Fruit fly (Drosophila melanogaster) whole organism, prepupa: ENCODE results near the gene PolD1.

Experiments used
- CG10669 ChIP-seq: fragments of 200-800 bp; sonication (Bioruptor generic); optimal IDR thresholded peaks from 3 replicates; lab custom pipeline; 2018; ENCODE audit warnings: missing biosample characterization, mild to moderate bottlenecking, missing genetic modification characterization, moderate library complexity
- CG11294 ChIP-seq: fragments of 200-800 bp; sonication (Bioruptor generic); IDR thresholded peaks from 2 replicates; pipeline ENCODE4 v1.3.6; 2022; ENCODE audit warnings: missing biosample characterization, missing genetic modification characterization
- CG11762 ChIP-seq: fragments of 200-800 bp; sonication (Bioruptor generic); optimal IDR thresholded peaks from 3 replicates; lab custom pipeline; 2016; ENCODE audit warnings: missing biosample characterization, missing genetic modification characterization; ENCODE audit not compliant: insufficient read depth
- CG11902 ChIP-seq: fragments of 200-800 bp; sonication (Bioruptor generic); optimal IDR thresholded peaks from 3 replicates; lab custom pipeline; 2016; ENCODE audit warnings: missing biosample characterization, missing genetic modification characterization
- CG15336 ChIP-seq: fragments of 200-800 bp; sonication (Bioruptor generic); IDR thresholded peaks from 2 replicates; pipeline ENCODE4 v1.3.6; 2022; ENCODE audit warnings: missing biosample characterization, missing genetic modification characterization
- CG1621 ChIP-seq: fragments of 200-800 bp; sonication (Bioruptor generic); optimal IDR thresholded peaks from 3 replicates; lab custom pipeline; 2018; ENCODE audit warnings: missing biosample characterization, mild to moderate bottlenecking, missing genetic modification characterization
- CG31627 ChIP-seq: fragments of 200-800 bp; sonication (Bioruptor generic); optimal IDR thresholded peaks from 3 replicates; lab custom pipeline; 2016; ENCODE audit warnings: missing biosample characterization, missing genetic modification characterization
- CG32006 ChIP-seq: fragments of 200-800 bp; sonication (Bioruptor generic); optimal IDR thresholded peaks from 3 replicates; lab custom pipeline; 2017; ENCODE audit warnings: missing biosample characterization, mild to moderate bottlenecking, missing genetic modification characterization
- CG34406 ChIP-seq: fragments of 200-800 bp; sonication (Bioruptor generic); optimal IDR thresholded peaks from 3 replicates; lab custom pipeline; 2016; ENCODE audit warnings: missing biosample characterization, missing genetic modification characterization
- CG4318 ChIP-seq: fragments of 200-800 bp; sonication (Bioruptor generic); optimal IDR thresholded peaks from 3 replicates; lab custom pipeline; 2017; ENCODE audit warnings: missing biosample characterization, mild to moderate bottlenecking, missing genetic modification characterization
- CG6163 ChIP-seq: fragments of 200-800 bp; sonication (Bioruptor generic); IDR thresholded peaks from 3 replicates; pipeline ENCODE4 v1.3.6; 2022; ENCODE audit warnings: missing biosample characterization, missing genetic modification characterization
- CG6276 ChIP-seq: fragments of 200-800 bp; sonication (Bioruptor generic); optimal IDR thresholded peaks from 2 replicates; lab custom pipeline; 2017; ENCODE audit warnings: missing biosample characterization, mild to moderate bottlenecking, missing genetic modification characterization
- CG6792 ChIP-seq: fragments of 200-800 bp; sonication (Bioruptor generic); optimal IDR thresholded peaks from 3 replicates; lab custom pipeline; 2016; ENCODE audit warnings: missing biosample characterization, missing genetic modification characterization
- CG6854 ChIP-seq: fragments of 200-800 bp; sonication (Bioruptor generic); optimal IDR thresholded peaks from 2 replicates; lab custom pipeline; 2017; ENCODE audit warnings: missing biosample characterization, mild to moderate bottlenecking, missing genetic modification characterization
- CG8119 ChIP-seq: fragments of 200-800 bp; sonication (Bioruptor generic); IDR thresholded peaks from 3 replicates; pipeline ENCODE4 v1.3.6; 2022; ENCODE audit warnings: missing biosample characterization, missing genetic modification characterization
- CG8632 ChIP-seq: fragments of 200-800 bp; sonication (Bioruptor generic); optimal IDR thresholded peaks from 3 replicates; lab custom pipeline; 2016; ENCODE audit warnings: missing biosample characterization, missing genetic modification characterization
- CG9139 ChIP-seq: fragments of 200-800 bp; sonication (Bioruptor generic); optimal IDR thresholded peaks from 3 replicates; lab custom pipeline; 2017; ENCODE audit warnings: missing biosample characterization, mild to moderate bottlenecking, missing genetic modification characterization
- Eip75B ChIP-seq: fragments of 200-800 bp; sonication (Bioruptor generic); optimal IDR thresholded peaks from 3 replicates; lab custom pipeline; 2016; ENCODE audit warnings: missing biosample characterization, missing genetic modification characterization
- Eip78C ChIP-seq: fragments of 200-800 bp; sonication (Bioruptor generic); peaks from one replicate; lab custom pipeline; 2016; ENCODE audit warnings: missing biosample characterization, missing genetic modification characterization
- Ets96B ChIP-seq: fragments of 200-800 bp; optimal IDR thresholded peaks from 2 replicates; lab custom pipeline; 2019; ENCODE audit warnings: missing biosample characterization, mild to moderate bottlenecking, missing genetic modification characterization, moderate library complexity
- Gug ChIP-seq: fragments of 200-800 bp; sonication (Bioruptor generic); IDR thresholded peaks from 2 replicates; pipeline ENCODE4 v1.3.6; 2022; ENCODE audit warnings: missing biosample characterization, missing genetic modification characterization
- Hr38 ChIP-seq: sonication (Bioruptor generic); optimal IDR thresholded peaks from 2 replicates; lab custom pipeline; 2016; ENCODE audit warnings: missing biosample characterization, missing genetic modification characterization
- Hr39 ChIP-seq: fragments of 200-800 bp; sonication (Bioruptor generic); optimal IDR thresholded peaks from 2 replicates; lab custom pipeline; 2016; ENCODE audit warnings: missing biosample characterization, missing genetic modification characterization
- Met ChIP-seq: fragments of 200-800 bp; sonication (Bioruptor generic); optimal IDR thresholded peaks from 3 replicates; lab custom pipeline; 2016; ENCODE audit warnings: missing biosample characterization, missing genetic modification characterization
- OdsH ChIP-seq: fragments of 200-800 bp; sonication (Bioruptor generic); optimal IDR thresholded peaks from 3 replicates; lab custom pipeline; 2016; ENCODE audit warnings: missing biosample characterization, missing genetic modification characterization
- Sox15 ChIP-seq: fragments of 200-800 bp; sonication (Bioruptor generic); optimal IDR thresholded peaks from 3 replicates; lab custom pipeline; 2016; ENCODE audit warnings: missing biosample characterization, missing genetic modification characterization
- achi ChIP-seq: fragments of 200-800 bp; sonication (Bioruptor generic); optimal IDR thresholded peaks from 3 replicates; lab custom pipeline; 2016; ENCODE audit warnings: missing biosample characterization, missing genetic modification characterization
- cyc ChIP-seq: fragments of 200-800 bp; sonication (Bioruptor generic); optimal IDR thresholded peaks from 3 replicates; lab custom pipeline; 2016; ENCODE audit warnings: missing biosample characterization, missing genetic modification characterization
- dac ChIP-seq: fragments of 200-800 bp; sonication (Bioruptor generic); optimal IDR thresholded peaks from 2 replicates; lab custom pipeline; 2017; ENCODE audit warnings: missing biosample characterization, mild to moderate bottlenecking, missing genetic modification characterization
- dsx ChIP-seq: fragments of 200-800 bp; optimal IDR thresholded peaks from 3 replicates; lab custom pipeline; 2019; ENCODE audit warnings: missing biosample characterization, mild to moderate bottlenecking, missing genetic modification characterization, moderate library complexity; ENCODE audit not compliant: poor library complexity, severe bottlenecking
- eg ChIP-seq: fragments of 200-800 bp; sonication (Bioruptor generic); IDR thresholded peaks from 3 replicates; pipeline ENCODE4 v1.3.6; 2022; ENCODE audit warnings: missing biosample characterization, missing genetic modification characterization
- esn ChIP-seq: fragments of 200-800 bp; sonication (Bioruptor generic); optimal IDR thresholded peaks from 2 replicates; lab custom pipeline; 2016; ENCODE audit warnings: missing biosample characterization, mild to moderate bottlenecking, missing genetic modification characterization, moderate library complexity
- fd59A ChIP-seq: fragments of 200-800 bp; sonication (Bioruptor generic); optimal IDR thresholded peaks from 2 replicates; lab custom pipeline; 2017; ENCODE audit warnings: missing biosample characterization, mild to moderate bottlenecking, missing genetic modification characterization, missing genetic modification reagents
- fkh ChIP-seq: fragments of 200-800 bp; sonication (Bioruptor generic); optimal IDR thresholded peaks from 3 replicates; lab custom pipeline; 2017; ENCODE audit warnings: missing biosample characterization, mild to moderate bottlenecking, missing genetic modification characterization, moderate library complexity
- net ChIP-seq: fragments of 200-800 bp; sonication (Bioruptor generic); optimal IDR thresholded peaks from 3 replicates; lab custom pipeline; 2016; ENCODE audit warnings: missing biosample characterization, missing genetic modification characterization
- pdm3 ChIP-seq: fragments of 200-800 bp; sonication (Bioruptor generic); optimal IDR thresholded peaks from 3 replicates; lab custom pipeline; 2016; ENCODE audit warnings: missing biosample characterization, missing genetic modification characterization
- spab ChIP-seq: fragments of 200-800 bp; sonication (Bioruptor generic); optimal IDR thresholded peaks from 2 replicates; lab custom pipeline; 2017; ENCODE audit warnings: missing biosample characterization, mild to moderate bottlenecking, missing genetic modification characterization, missing genetic modification reagents
- ss ChIP-seq, 2 experiments: fragments of 200-800 bp; sonication (Bioruptor generic); optimal IDR thresholded peaks; 2 replicates in 1 of 2; 3 replicates in 1 of 2; lab custom pipeline; 2017 to 2018; ENCODE audit warnings: mild to moderate bottlenecking in 2 of 2, missing biosample characterization in 2 of 2, missing genetic modification characterization in 2 of 2, moderate library complexity in 1 of 2
- svp ChIP-seq: fragments of 200-800 bp; sonication (Bioruptor generic); peaks from one replicate; lab custom pipeline; 2016; ENCODE audit warnings: missing biosample characterization, missing genetic modification characterization
- vri ChIP-seq: fragments of 200-800 bp; sonication (Bioruptor generic); optimal IDR thresholded peaks from 3 replicates; lab custom pipeline; 2016; ENCODE audit warnings: missing biosample characterization, mild to moderate bottlenecking, missing genetic modification characterization

Gene PolD1

dm6 chr3L:15956448-15957010 lies 31.1 kb downstream of the PolD1 start, which contains the start of gene elgi (continued):
- TF ChIP-seq Hr39 (GFP tag; lab: Kevin White, UChicago) (no peak), CG1621 (peak; percentile 16), CG31627 (GFP tag; lab: Kevin White, UChicago) (peak; percentile 73), CG8119 (GFP tag; lab: Robert Waterston, UW) (no peak), spab (GFP tag; lab: Kevin White, UChicago) (peak; percentile 5), OdsH (GFP tag; lab: Kevin White, UChicago) (no peak), fd59A (GFP tag; lab: Kevin White, UChicago) (no peak), CG32006 (GFP tag; lab: Kevin White, UChicago) (peak; percentile 46), CG15336 (GFP tag; lab: Robert Waterston, UW) (peak; percentile 41; the same call in 1 of the 2 replicates), esn (GFP tag; lab: Kevin White, UChicago) (peak; percentile 78), CG10669 (no peak), CG11762 (GFP tag; lab: Kevin White, UChicago) (peak; percentile 16), achi (GFP tag; lab: Kevin White, UChicago) (peak; percentile 42), pdm3 (GFP tag; lab: Kevin White, UChicago) (no peak), Sox15 (GFP tag; lab: Kevin White, UChicago) (peak; percentile 3), CG8632 (peak; percentile 37), fkh (GFP tag; lab: Kevin White, UChicago) (peak; percentile 66), CG6792 (GFP tag; lab: Kevin White, UChicago) (peak; percentile 39), Gug (no peak), ss (GFP tag; optimal IDR thresholded peaks at IDR 0.05; lab: Kevin White, UChicago) (peak in 1 of 2 experiments; percentile 56)

- no peak for TF ChIP-seq Ets96B (tag; lab: Kevin White, UChicago)
- TF ChIP-seq achi (GFP tag; lab: Kevin White, UChicago): peak; percentile 2
- no peak for TF ChIP-seq eg (GFP tag; lab: Robert Waterston, UW)
- TF ChIP-seq fd59A (GFP tag; lab: Kevin White, UChicago): no peak
- TF ChIP-seq CG34406 (GFP tag; lab: Kevin White, UChicago): no peak
- no peak for TF ChIP-seq CG11294 (GFP tag; lab: Robert Waterston, UW)
- no peak for TF ChIP-seq CG6163 (GFP tag; lab: Robert Waterston, UW)
- no peak for TF ChIP-seq Gug
- TF ChIP-seq Hr38: no peak
- no peak for TF ChIP-seq CG6854
- TF ChIP-seq esn (GFP tag; lab: Kevin White, UChicago): peak; percentile 7
- no peak for TF ChIP-seq CG6792 (GFP tag; lab: Kevin White, UChicago)
- no peak for TF ChIP-seq CG11902 (GFP tag; lab: Kevin White, UChicago)
- peak; percentile 23 for TF ChIP-seq fkh (GFP tag; lab: Kevin White, UChicago)
- no peak for TF ChIP-seq CG31627 (GFP tag; lab: Kevin White, UChicago)
- TF ChIP-seq Eip78C (GFP tag; lab: Kevin White, UChicago): peak; percentile 60
- no peak for TF ChIP-seq vri (GFP tag; lab: Kevin White, UChicago)
These were observed 32.7 kb downstream of the PolD1 start, which contains the start of the genes Pka-C3 and GXIVsPLA2 for dm6 chr3L:15954784-15955427. Gene Pka-C3, minus strand, starts transcription at chr3L:15954797. Gene GXIVsPLA2, plus strand, starts transcription at chr3L:15955096.

- TF ChIP-seq fkh (GFP tag; lab: Kevin White, UChicago) (peak; percentile 58), CG6792 (GFP tag; lab: Kevin White, UChicago) (no peak)
These were observed 33.7 kb downstream of the PolD1 start for dm6 chr3L:15953892-15954291.

- TF ChIP-seq Eip75B (GFP tag; lab: Kevin White, UChicago) (no peak), pdm3 (GFP tag; lab: Kevin White, UChicago) (no peak), dac (no peak), eg (GFP tag; lab: Robert Waterston, UW) (peak; percentile 46; the same call in 1 of the 3 replicates), CG8632 (no peak), CG31627 (GFP tag; lab: Kevin White, UChicago) (no peak), net (GFP tag; lab: Kevin White, UChicago) (peak; percentile 6), cyc (GFP tag; lab: Kevin White, UChicago) (no peak), dsx (GFP tag; lab: Kevin White, UChicago) (peak; percentile 33), achi (GFP tag; lab: Kevin White, UChicago) (peak; percentile 14), ss (GFP tag; optimal IDR thresholded peaks at IDR 0.05; lab: Kevin White, UChicago) (peak in 1 of 2 experiments; percentile 25), svp (GFP tag; lab: Kevin White, UChicago) (no peak), CG11294 (GFP tag; lab: Robert Waterston, UW) (peak; percentile 15; the same call in 1 of the 2 replicates), CG6163 (GFP tag; lab: Robert Waterston, UW) (peak; percentile 26; the same call in 1 of the 3 replicates), CG1621 (peak; percentile 51), CG6276 (GFP tag; lab: Kevin White, UChicago) (peak; percentile 3), CG9139 (GFP tag; lab: Kevin White, UChicago) (no peak), CG15336 (GFP tag; lab: Robert Waterston, UW) (peak; percentile 31; the same call in 1 of the 2 replicates), CG8119 (GFP tag; lab: Robert Waterston, UW) (peak; percentile 59; the same call in 2 of the 3 replicates), Met (GFP tag; lab: Kevin White, UChicago) (no peak), CG4318 (no peak), OdsH (GFP tag; lab: Kevin White, UChicago) (no peak), vri (GFP tag; lab: Kevin White, UChicago) (no peak), Eip78C (GFP tag; lab: Kevin White, UChicago) (peak; percentile 41)
These were observed 34.7 kb downstream of the PolD1 start for dm6 chr3L:15952909-15953308.
